Worm (Caenorhabditis elegans) whole organism, L1 larva: Measurements from ENCODE around the gene smcl-1.

ENCODE experiments used
- F16B12.6 ChIP-seq: fragments of 150-350 bp; optimal IDR thresholded peaks from 2 replicates; lab custom pipeline; 2014; ENCODE audit warnings: missing biosample characterization, missing genetic modification characterization
- Y116A8C.19 ChIP-seq: sonication (generic microtip); optimal IDR thresholded peaks from 2 replicates; lab custom pipeline; 2016; ENCODE audit warnings: missing compliant biosample characterization, missing genetic modification characterization, borderline replicate concordance
- aha-1 ChIP-seq: fragments of 150-350 bp; optimal IDR thresholded peaks from 2 replicates; lab custom pipeline; 2014; ENCODE audit warnings: missing biosample characterization, missing genetic modification characterization
- alr-1 ChIP-seq: fragments of 200-800 bp; sonication (Bioruptor generic); optimal IDR thresholded peaks from 2 replicates; lab custom pipeline; 2018; ENCODE audit warnings: borderline replicate concordance, mild to moderate bottlenecking, missing genetic modification characterization, missing compliant biosample characterization
- blmp-1 ChIP-seq: fragments of 150-350 bp; optimal IDR thresholded peaks from 2 replicates; lab custom pipeline; 2014; ENCODE audit warnings: missing biosample characterization, missing genetic modification characterization
- ceh-90 ChIP-seq: sonication (generic microtip); optimal IDR thresholded peaks from 2 replicates; lab custom pipeline; 2016; ENCODE audit warnings: missing genetic modification characterization, missing compliant biosample characterization
- dpl-1 ChIP-seq, 3 experiments: fragments of 150-350 bp in 2 of 3; sonication (generic microtip) in 1 of 3; optimal IDR thresholded peaks; 2 replicates each; lab custom pipeline; 2014 to 2017; ENCODE audit warnings: missing biosample characterization in 3 of 3, missing genetic modification characterization in 3 of 3, missing genetic modification reagents in 3 of 3
- efl-1 ChIP-seq, 4 experiments: fragments of 150-350 bp; optimal IDR thresholded peaks in 3 of 4; peaks in 1 of 4; 1 replicate in 1 of 4; 2 replicates in 3 of 4; lab custom pipeline; 2014; ENCODE audit warnings: missing biosample characterization in 2 of 4, missing genetic modification characterization in 2 of 4, missing genetic modification reagents in 2 of 4
- egl-13 ChIP-seq: sonication (generic microtip); optimal IDR thresholded peaks from 2 replicates; lab custom pipeline; 2016; ENCODE audit warnings: missing genotype, missing genetic modification reagents, missing genetic modification characterization, missing compliant biosample characterization
- elt-2 ChIP-seq: sonication (generic microtip); optimal IDR thresholded peaks from 2 replicates; lab custom pipeline; 2016; ENCODE audit warnings: missing genetic modification characterization, mild to moderate bottlenecking, inconsistent platforms, missing compliant biosample characterization, missing genetic modification reagents
- elt-3 ChIP-seq, 6 experiments: fragments of 150-350 bp in 1 of 6; sonication (generic microtip); optimal IDR thresholded peaks; 2 replicates each; lab custom pipeline; 2017 to 2018; ENCODE audit warnings: missing biosample characterization in 6 of 6, missing genetic modification characterization in 6 of 6, inconsistent platforms in 1 of 6
- fkh-8 ChIP-seq: sonication (generic microtip); optimal IDR thresholded peaks from 2 replicates; lab custom pipeline; 2016; ENCODE audit warnings: mild to moderate bottlenecking, missing genetic modification characterization, missing compliant biosample characterization
- hpl-2 ChIP-seq: fragments of 150-350 bp; optimal IDR thresholded peaks from 2 replicates; lab custom pipeline; 2014; ENCODE audit warnings: missing biosample characterization, missing genetic modification reagents, missing genetic modification characterization
- irx-1 ChIP-seq: sonication (generic microtip); optimal IDR thresholded peaks from 2 replicates; lab custom pipeline; 2016; ENCODE audit warnings: missing genetic modification characterization, missing compliant biosample characterization
- jun-1 ChIP-seq: fragments of 150-350 bp; optimal IDR thresholded peaks from 2 replicates; lab custom pipeline; 2014; ENCODE audit warnings: missing biosample characterization, missing genetic modification reagents, missing genetic modification characterization
- lin-13 ChIP-seq: fragments of 150-350 bp; optimal IDR thresholded peaks from 2 replicates; lab custom pipeline; 2014; ENCODE audit warnings: missing biosample characterization, missing genetic modification reagents, missing genetic modification characterization
- lin-14 ChIP-seq: fragments of 200-800 bp; sonication (Bioruptor generic); optimal IDR thresholded peaks from 2 replicates; lab custom pipeline; 2018; ENCODE audit warnings: mild to moderate bottlenecking, missing genetic modification characterization, moderate library complexity, missing compliant biosample characterization
- lin-35 ChIP-seq, 2 experiments: fragments of 150-350 bp; optimal IDR thresholded peaks; 2 replicates each; lab custom pipeline; 2014; ENCODE audit warnings: missing biosample characterization in 2 of 2, missing genetic modification characterization in 2 of 2, missing genetic modification reagents in 2 of 2
- lir-3 ChIP-seq: sonication (generic microtip); optimal IDR thresholded peaks from 2 replicates; lab custom pipeline; 2016; ENCODE audit warnings: mild to moderate bottlenecking, missing genetic modification characterization, moderate library complexity, missing compliant biosample characterization; ENCODE audit not compliant: poor library complexity
- mdl-1 ChIP-seq, 2 experiments: fragments of 150-350 bp; optimal IDR thresholded peaks; 2 replicates each; lab custom pipeline; 2014 to 2017; ENCODE audit warnings: missing biosample characterization in 2 of 2, missing genetic modification characterization in 2 of 2, inconsistent platforms in 1 of 2
- mep-1 ChIP-seq: fragments of 150-350 bp; optimal IDR thresholded peaks from 2 replicates; lab custom pipeline; 2014; ENCODE audit warnings: missing biosample characterization, missing genetic modification characterization
- nhr-20 ChIP-seq: sonication (generic microtip); optimal IDR thresholded peaks from 2 replicates; lab custom pipeline; 2016; ENCODE audit warnings: mild to moderate bottlenecking, missing genetic modification characterization, missing compliant biosample characterization
- nhr-71 ChIP-seq: sonication (generic microtip); optimal IDR thresholded peaks from 2 replicates; lab custom pipeline; 2016; ENCODE audit warnings: mild to moderate bottlenecking, missing genetic modification characterization, moderate library complexity, missing compliant biosample characterization
- nhr-85 ChIP-seq: sonication (generic microtip); peaks from one replicate; lab custom pipeline; 2016; ENCODE audit warnings: missing genetic modification characterization, inconsistent platforms, missing compliant biosample characterization
- nhr-90 ChIP-seq: sonication (generic microtip); optimal IDR thresholded peaks from 2 replicates; lab custom pipeline; 2016; ENCODE audit warnings: mild to moderate bottlenecking, missing genetic modification characterization, missing compliant biosample characterization; ENCODE audit not compliant: poor library complexity
- pag-3 ChIP-seq: sonication (generic microtip); optimal IDR thresholded peaks from 2 replicates; lab custom pipeline; 2017; ENCODE audit warnings: missing genetic modification characterization, mild to moderate bottlenecking, missing compliant biosample characterization, antibody characterized with exemption, borderline replicate concordance; ENCODE audit not compliant: insufficient read depth
- pqm-1 ChIP-seq: sonication (generic microtip); optimal IDR thresholded peaks from 3 replicates; lab custom pipeline; 2017; ENCODE audit warnings: missing biosample characterization, missing genetic modification characterization
- rnt-1 ChIP-seq: sonication (generic microtip); optimal IDR thresholded peaks from 2 replicates; lab custom pipeline; 2016; ENCODE audit warnings: mild to moderate bottlenecking, missing genetic modification characterization, moderate library complexity, missing compliant biosample characterization
- skn-1 ChIP-seq: fragments of 150-350 bp; optimal IDR thresholded peaks from 2 replicates; lab custom pipeline; 2014; ENCODE audit warnings: missing biosample characterization, missing genetic modification characterization
- snu-23 ChIP-seq: sonication (generic microtip); optimal IDR thresholded peaks from 2 replicates; lab custom pipeline; 2016; ENCODE audit warnings: missing genetic modification characterization, missing compliant biosample characterization
- sox-4 ChIP-seq: sonication (generic microtip); optimal IDR thresholded peaks from 2 replicates; lab custom pipeline; 2016; ENCODE audit warnings: missing genetic modification characterization, missing compliant biosample characterization
- tbx-2 ChIP-seq: sonication (generic microtip); optimal IDR thresholded peaks from 2 replicates; lab custom pipeline; 2016; ENCODE audit warnings: missing genetic modification characterization, missing compliant biosample characterization
- unc-130 ChIP-seq: fragments of 150-350 bp; optimal IDR thresholded peaks from 2 replicates; lab custom pipeline; 2017; ENCODE audit warnings: missing biosample characterization, missing genetic modification characterization, inconsistent platforms
- ztf-4 ChIP-seq: fragments of 150-350 bp; optimal IDR thresholded peaks from 2 replicates; lab custom pipeline; 2014; ENCODE audit warnings: missing biosample characterization, missing genetic modification characterization

Gene smcl-1

DNA sequence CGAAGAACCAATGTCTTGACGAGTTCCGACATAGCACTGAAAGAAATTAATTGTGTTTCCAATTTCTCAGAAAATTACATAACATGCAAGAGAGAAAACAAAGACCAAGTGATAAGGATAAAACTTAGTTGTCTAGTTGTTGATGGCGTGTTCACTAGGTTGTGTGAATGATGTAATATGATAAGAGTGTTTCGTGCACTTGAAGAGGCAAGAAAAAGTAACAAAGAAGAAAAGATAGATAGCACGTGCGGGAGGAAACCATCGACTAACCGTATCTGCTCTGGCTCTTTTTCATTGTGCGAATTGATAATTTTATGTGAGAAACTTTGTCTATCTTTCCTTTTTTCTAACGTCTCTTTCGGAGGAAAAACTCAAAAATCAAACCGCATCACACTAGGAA lies 31.6 kb upstream of the smcl-1 start, which contains the start of gene sfxn-1.5:
sfxn-1.5 (minus strand) TSS at position 36 of the 400 bp plus-strand sequence.
- TF ChIP-seq lin-35 (GFP tag; optimal IDR thresholded peaks at IDR 0.05; lab: Kevin White, UChicago) (peak in 1 of 2 experiments; percentile 43), mdl-1 (tag; optimal IDR thresholded peaks at IDR 0.05; lab: Kevin White, UChicago) (peak in 1 of 2 experiments; percentile 55), snu-23 (GFP tag; lab: Kevin White, UChicago) (peak; percentile 1), lin-14 (GFP tag; lab: Kevin White, UChicago) (peak; percentile 43), nhr-90 (tag; lab: Kevin White, UChicago) (peak; percentile 38), pag-3 (tag; lab: Kevin White, UChicago) (no peak), Y116A8C.19 (tag; lab: Kevin White, UChicago) (no peak), nhr-85 (tag; lab: Kevin White, UChicago) (peak; percentile 74), nhr-71 (tag; lab: Kevin White, UChicago) (peak; percentile 47), skn-1 (tag; lab: Kevin White, UChicago) (no peak), efl-1 (optimal IDR thresholded peaks at IDR 0.05; lab: Kevin White, UChicago) (no peak), efl-1 (GFP tag; optimal IDR thresholded peaks at IDR 0.05 in 1 of 2; lab: Kevin White, UChicago) (no peak), elt-3 (tag; optimal IDR thresholded peaks at IDR 0.05; lab: Kevin White, UChicago) (peak; percentile 53 to 90 (median 68)), hpl-2 (GFP tag; lab: Kevin White, UChicago) (peak; percentile 0), mep-1 (tag; lab: Kevin White, UChicago) (peak; percentile 27), nhr-20 (tag; lab: Kevin White, UChicago) (peak; percentile 69), jun-1 (tag; lab: Kevin White, UChicago) (peak; percentile 40), pqm-1 (peak; percentile 75), elt-2 (tag; lab: Kevin White, UChicago) (peak; percentile 94), blmp-1 (tag; lab: Kevin White, UChicago) (peak; percentile 37)

DNA sequence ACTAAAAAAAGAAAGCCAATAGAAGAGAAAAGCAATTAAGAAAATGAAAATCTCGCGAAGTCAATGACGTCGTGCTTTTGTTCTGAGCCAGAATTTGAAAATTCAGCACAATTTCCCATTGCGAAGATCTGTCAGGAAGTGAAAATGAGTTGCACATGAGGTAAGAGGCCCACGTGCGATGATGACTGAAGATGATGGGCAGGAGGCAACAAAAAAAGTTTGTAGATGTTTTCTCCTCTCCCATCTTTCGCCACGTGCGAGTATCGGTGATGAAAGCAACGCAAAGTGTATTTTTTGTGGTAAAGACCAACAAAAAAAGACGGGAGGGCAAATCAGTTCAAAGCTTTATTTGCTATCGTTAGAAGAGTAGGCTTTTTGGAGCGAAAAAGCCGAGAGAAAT lies 31.2 kb upstream of the smcl-1 start:
- TF ChIP-seq tbx-2 (tag; lab: Kevin White, UChicago) (peak; percentile 9), alr-1 (no peak), ceh-90 (tag; lab: Kevin White, UChicago) (no peak), nhr-85 (tag; lab: Kevin White, UChicago) (peak; percentile 0), egl-13 (tag; lab: Kevin White, UChicago) (no peak), skn-1 (tag; lab: Kevin White, UChicago) (peak; percentile 4), lin-13 (GFP tag; lab: Kevin White, UChicago) (no peak), mdl-1 (tag; optimal IDR thresholded peaks at IDR 0.05; lab: Kevin White, UChicago) (peak in 1 of 2 experiments; percentile 74), lin-14 (GFP tag; lab: Kevin White, UChicago) (peak; percentile 15), lir-3 (tag; lab: Kevin White, UChicago) (no peak), F16B12.6 (tag; lab: Kevin White, UChicago) (no peak), unc-130 (tag; lab: Kevin White, UChicago) (no peak), elt-2 (tag; lab: Kevin White, UChicago) (no peak), irx-1 (tag; lab: Kevin White, UChicago) (no peak)

DNA sequence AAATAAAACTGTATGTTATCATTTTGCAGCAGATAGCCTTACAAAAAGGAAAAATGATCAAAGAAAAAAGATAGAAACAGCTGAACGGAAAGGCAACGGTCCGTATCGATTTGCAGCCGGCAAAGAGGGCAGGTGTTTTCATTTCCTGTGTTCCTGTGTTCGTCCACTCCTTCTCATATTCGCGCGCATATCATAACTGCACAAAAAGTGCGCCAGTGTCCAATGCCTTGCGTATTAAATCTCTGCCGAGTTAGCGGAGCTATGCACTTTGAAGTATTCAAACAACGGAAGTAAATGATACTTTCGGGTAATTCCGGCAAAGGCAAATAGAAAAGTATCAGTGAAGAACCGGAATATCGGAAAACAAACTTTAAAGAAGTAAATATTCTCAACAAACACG lies 30.7 kb upstream of the smcl-1 start:
- TF ChIP-seq lin-35 (GFP tag; optimal IDR thresholded peaks at IDR 0.05; lab: Kevin White, UChicago) (peak in 1 of 2 experiments; percentile 19), tbx-2 (tag; lab: Kevin White, UChicago) (no peak), ztf-4 (tag; lab: Kevin White, UChicago) (no peak), efl-1 (optimal IDR thresholded peaks at IDR 0.05; lab: Kevin White, UChicago) (peak; percentile 22 to 33), efl-1 (GFP tag; optimal IDR thresholded peaks at IDR 0.05 in 1 of 2; lab: Kevin White, UChicago) (peak; percentile 27 to 95), aha-1 (tag; lab: Kevin White, UChicago) (no peak), dpl-1 (GFP tag; optimal IDR thresholded peaks at IDR 0.05; lab: Kevin White, UChicago) (peak in 2 of 3 experiments; percentile 43 to 47), rnt-1 (tag; lab: Kevin White, UChicago) (peak; percentile 8), fkh-8 (tag; lab: Kevin White, UChicago) (peak; percentile 17)

DNA sequence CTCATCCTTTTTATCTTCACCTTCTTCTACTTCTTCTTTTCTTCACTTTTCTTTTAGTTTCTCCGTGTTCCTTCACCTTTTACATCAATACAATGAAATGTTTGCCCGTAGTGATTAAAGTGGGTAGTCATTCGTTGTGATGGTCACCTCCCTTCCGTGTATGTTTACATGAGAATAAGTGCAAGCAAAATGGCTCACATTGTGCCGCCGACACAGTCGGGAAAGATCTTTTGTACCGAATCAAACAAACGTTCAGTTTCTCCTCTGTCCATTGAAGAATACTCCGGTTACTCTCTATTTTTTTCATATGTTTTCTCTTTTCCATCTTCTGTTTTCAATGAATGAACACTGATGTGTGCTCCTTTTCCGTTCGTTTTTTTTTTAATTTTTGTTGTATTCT lies 29.1 kb upstream of the smcl-1 start:
- TF ChIP-seq sox-4 (no peak), efl-1 (optimal IDR thresholded peaks at IDR 0.05; lab: Kevin White, UChicago) (no peak), efl-1 (GFP tag; optimal IDR thresholded peaks at IDR 0.05 in 1 of 2; lab: Kevin White, UChicago) (peak in 1 of 2 experiments; percentile 86), lin-14 (GFP tag; lab: Kevin White, UChicago) (peak; percentile 1)
